Fruit fly (Drosophila melanogaster): Measurements from ENCODE around the gene Fer1HCH.
A peak's percentile ranks its signal among the peaks of the same experiment; 100 is the strongest.

- no peak for TF ChIP-seq OdsH (GFP tag; optimal IDR thresholded peaks at IDR 0.05)
- TF ChIP-seq CG15336 (GFP tag; IDR thresholded peaks at IDR 0.05): no peak
- TF ChIP-seq achi (GFP tag; optimal IDR thresholded peaks at IDR 0.05): no peak
- no peak for TF ChIP-seq lz (GFP tag; optimal IDR thresholded peaks at IDR 0.05)
- no peak for TF ChIP-seq fd59A (GFP tag; optimal IDR thresholded peaks at IDR 0.05)
- TF ChIP-seq fkh (GFP tag; optimal IDR thresholded peaks at IDR 0.05): no peak
- TF ChIP-seq dac (GFP tag; optimal IDR thresholded peaks at IDR 0.05): no peak
- TF ChIP-seq esn (GFP tag; optimal IDR thresholded peaks at IDR 0.05): peak; percentile 15
Measured at dm6 chr3R:30424993-30425392, 37.0 kb upstream of the Fer1HCH start, which contains the start of gene CG15536.

All from whole organism, prepupa.